Worm (Caenorhabditis elegans): ENCODE measurements around the gene str-1.

ce11 chrIV:7196853-7197252 is 23.3 kb downstream of the str-1 start, which contains the start of gene unc-8:
- no peak for TF ChIP-seq tbx-37 (GFP tag; conservative IDR thresholded peaks at IDR 0.05)
- no peak for TF ChIP-seq aly-1 (tag; optimal IDR thresholded peaks at IDR 0.05)
- no peak for TF ChIP-seq ama-1 (optimal IDR thresholded peaks at IDR 0.05)
- TF ChIP-seq tbx-11 (GFP tag; IDR thresholded peaks at IDR 0.05) = no peak
- no peak for TF ChIP-seq F13C5.2 (tag; optimal IDR thresholded peaks at IDR 0.05)
- no peak for TF ChIP-seq B0310.2 (tag; optimal IDR thresholded peaks at IDR 0.05)
- no peak for TF ChIP-seq pes-1 (GFP tag; IDR thresholded peaks at IDR 0.05)
- no peak for TF ChIP-seq ceh-36 (tag; optimal IDR thresholded peaks at IDR 0.05)
- TF ChIP-seq hmg-4 (GFP tag; optimal IDR thresholded peaks at IDR 0.05) = no peak
- no peak for TF ChIP-seq sea-1 (GFP tag; conservative IDR thresholded peaks at IDR 0.05)
- TF ChIP-seq flt-1 (GFP tag; IDR thresholded peaks at IDR 0.05) = no peak
- TF ChIP-seq tra-4 (tag; optimal IDR thresholded peaks at IDR 0.05) = no peak
- no peak for TF ChIP-seq ets-7 (tag; optimal IDR thresholded peaks at IDR 0.05)
- TF ChIP-seq hmbx-1 (tag; optimal IDR thresholded peaks at IDR 0.05) = no peak

Data from whole organism, early embryonic.